Worm (Caenorhabditis elegans) whole organism, young adult: ENCODE data around the gene Y50D4A.5.

Source experiments
- B0261.1 ChIP-seq: sonication (generic microtip); optimal IDR thresholded peaks from 2 replicates; lab custom pipeline; 2016; ENCODE audit warnings: mild to moderate bottlenecking, missing genetic modification characterization, moderate library complexity, missing compliant biosample characterization
- B0336.3 ChIP-seq: fragments of 200-800 bp; sonication (Bioruptor generic); IDR thresholded peaks from 2 replicates; pipeline ENCODE4 v1.3.6; 2022; ENCODE audit warnings: missing genetic modification characterization, missing compliant biosample characterization
- F10E7.11 ChIP-seq: sonication (generic microtip); optimal IDR thresholded peaks from 2 replicates; lab custom pipeline; 2017; ENCODE audit warnings: mild to moderate bottlenecking, missing genetic modification characterization, moderate library complexity, missing compliant biosample characterization
- F39B2.1 ChIP-seq: fragments of 200-800 bp; sonication (Bioruptor generic); IDR thresholded peaks from 2 replicates; pipeline ENCODE4 v1.3.6; 2022; ENCODE audit warnings: missing genetic modification reagents, missing genetic modification characterization, missing compliant biosample characterization
- F49E8.2 ChIP-seq: sonication (generic microtip); optimal IDR thresholded peaks from 3 replicates; lab custom pipeline; 2017; ENCODE audit warnings: missing genetic modification characterization, mild to moderate bottlenecking, missing compliant biosample characterization, antibody characterized with exemption, moderate library complexity; ENCODE audit not compliant: insufficient read depth
- F57A8.1 ChIP-seq: fragments of 200-800 bp; sonication (Bioruptor generic); optimal IDR thresholded peaks from 2 replicates; lab custom pipeline; 2018; ENCODE audit warnings: mild to moderate bottlenecking, missing genetic modification characterization, moderate library complexity, missing compliant biosample characterization
- T26A5.8 ChIP-seq: sonication (generic microtip); optimal IDR thresholded peaks from 2 replicates; lab custom pipeline; 2016; ENCODE audit warnings: missing genetic modification characterization, missing compliant biosample characterization
- Y53G8AR.9 ChIP-seq: fragments of 200-800 bp; sonication (Bioruptor generic); conservative IDR thresholded peaks from 2 replicates; pipeline ENCODE4 v1.3.6; 2022; ENCODE audit warnings: missing genetic modification reagents, missing genetic modification characterization, missing compliant biosample characterization
- akir-1 ChIP-seq: fragments of 200-800 bp; sonication (Bioruptor generic); optimal IDR thresholded peaks from 2 replicates; lab custom pipeline; 2018; ENCODE audit warnings: mild to moderate bottlenecking, missing genetic modification characterization, moderate library complexity, missing compliant biosample characterization
- atf-7 ChIP-seq: sonication (generic microtip); optimal IDR thresholded peaks from 2 replicates; lab custom pipeline; 2017; ENCODE audit warnings: mild to moderate bottlenecking, missing genetic modification characterization, missing compliant biosample characterization
- athp-1 ChIP-seq: sonication (generic microtip); optimal IDR thresholded peaks from 2 replicates; lab custom pipeline; 2017; ENCODE audit warnings: mild to moderate bottlenecking, missing genetic modification characterization, missing compliant biosample characterization
- attf-3 ChIP-seq: fragments of 200-800 bp; sonication (Bioruptor generic); conservative IDR thresholded peaks from 2 replicates; pipeline ENCODE4 v1.3.6; 2022; ENCODE audit warnings: missing genetic modification reagents, missing genetic modification characterization, missing compliant biosample characterization
- attf-5 ChIP-seq: fragments of 200-800 bp; sonication (Bioruptor generic); optimal IDR thresholded peaks from 2 replicates; lab custom pipeline; 2018; ENCODE audit warnings: mild to moderate bottlenecking, missing genetic modification characterization, missing compliant biosample characterization
- attf-6 ChIP-seq: fragments of 200-800 bp; sonication (Bioruptor generic); IDR thresholded peaks from 2 replicates; pipeline ENCODE4 v1.3.6; 2022; ENCODE audit warnings: missing genetic modification reagents, missing genetic modification characterization, missing compliant biosample characterization
- ccch-3 ChIP-seq: fragments of 200-800 bp; sonication (Bioruptor generic); optimal IDR thresholded peaks from 2 replicates; lab custom pipeline; 2018; ENCODE audit warnings: mild to moderate bottlenecking, missing genetic modification characterization, missing compliant biosample characterization
- cebp-1 ChIP-seq, 2 experiments: fragments of 200-800 bp in 1 of 2; sonication (Bioruptor generic) in 1 of 2; sonication (generic microtip) in 1 of 2; IDR thresholded peaks in 1 of 2; optimal IDR thresholded peaks in 1 of 2; 2 replicates each; pipeline versions ENCODE4 v1.3.6 to Lab custom; 2017 to 2022; ENCODE audit warnings: missing compliant biosample characterization in 2 of 2, missing genetic modification characterization in 2 of 2, mild to moderate bottlenecking in 1 of 2, missing genetic modification reagents in 1 of 2, moderate library complexity in 1 of 2
- ceh-100 ChIP-seq: fragments of 200-800 bp; sonication (Bioruptor generic); IDR thresholded peaks from 2 replicates; pipeline ENCODE4 v1.3.6; 2022; ENCODE audit warnings: missing genetic modification reagents, missing genetic modification characterization, missing compliant biosample characterization
- ceh-27 ChIP-seq: fragments of 200-800 bp; sonication (Bioruptor generic); optimal IDR thresholded peaks from 2 replicates; lab custom pipeline; 2018; ENCODE audit warnings: mild to moderate bottlenecking, missing genetic modification characterization, moderate library complexity, missing compliant biosample characterization
- ceh-58 ChIP-seq: fragments of 200-800 bp; sonication (Bioruptor generic); IDR thresholded peaks from 2 replicates; pipeline ENCODE4 v1.3.6; 2022; ENCODE audit warnings: missing genetic modification characterization, missing compliant biosample characterization
- ceh-79 ChIP-seq: sonication (generic microtip); optimal IDR thresholded peaks from 2 replicates; lab custom pipeline; 2017; ENCODE audit warnings: mild to moderate bottlenecking, missing genetic modification characterization, missing compliant biosample characterization
- efl-1 ChIP-seq: fragments of 150-350 bp; optimal IDR thresholded peaks from 2 replicates; lab custom pipeline; 2014; ENCODE audit warnings: missing biosample characterization, missing genetic modification reagents, missing genetic modification characterization
- egrh-3 ChIP-seq: fragments of 200-800 bp; sonication (Bioruptor generic); IDR thresholded peaks from 2 replicates; pipeline ENCODE4 v1.3.6; 2022; ENCODE audit warnings: missing genetic modification reagents, missing genetic modification characterization, missing compliant biosample characterization
- ekl-4 ChIP-seq: fragments of 200-800 bp; sonication (Bioruptor generic); IDR thresholded peaks from 2 replicates; pipeline ENCODE4 v1.3.6; 2022; ENCODE audit warnings: missing genetic modification reagents, missing genetic modification characterization, missing compliant biosample characterization
- hlh-12 ChIP-seq: sonication (generic microtip); optimal IDR thresholded peaks from 2 replicates; lab custom pipeline; 2016; ENCODE audit warnings: missing genetic modification characterization, missing compliant biosample characterization
- hmg-20 ChIP-seq: fragments of 200-800 bp; sonication (Bioruptor generic); IDR thresholded peaks from 2 replicates; pipeline ENCODE4 v1.3.6; 2022; ENCODE audit warnings: missing genetic modification reagents, missing genetic modification characterization, missing compliant biosample characterization
- lin-26 ChIP-seq: fragments of 200-800 bp; sonication (Bioruptor generic); IDR thresholded peaks from 2 replicates; pipeline ENCODE4 v1.3.6; 2022; ENCODE audit warnings: missing genetic modification reagents, missing genetic modification characterization, missing compliant biosample characterization
- lin-54 ChIP-seq: fragments of 200-800 bp; sonication (Bioruptor generic); optimal IDR thresholded peaks from 2 replicates; lab custom pipeline; 2018; ENCODE audit warnings: mild to moderate bottlenecking, missing genetic modification characterization, missing compliant biosample characterization
- madf-3 ChIP-seq: fragments of 200-800 bp; sonication (Bioruptor generic); IDR thresholded peaks from 2 replicates; pipeline ENCODE4 v1.3.6; 2022; ENCODE audit warnings: missing genetic modification reagents, missing genetic modification characterization, missing compliant biosample characterization
- madf-6 ChIP-seq: fragments of 200-800 bp; sonication (Bioruptor generic); IDR thresholded peaks from 2 replicates; pipeline ENCODE4 v1.3.6; 2022; ENCODE audit warnings: missing genetic modification reagents, missing genetic modification characterization, missing compliant biosample characterization
- mcd-1 ChIP-seq: fragments of 200-800 bp; sonication (Bioruptor generic); IDR thresholded peaks from 2 replicates; pipeline ENCODE4 v1.3.6; 2022; ENCODE audit warnings: missing genetic modification reagents, missing genetic modification characterization, missing compliant biosample characterization
- nhr-27 ChIP-seq: fragments of 200-800 bp; sonication (Bioruptor generic); optimal IDR thresholded peaks from 2 replicates; lab custom pipeline; 2018; ENCODE audit warnings: mild to moderate bottlenecking, missing genetic modification characterization, moderate library complexity, missing compliant biosample characterization
- rcor-1 ChIP-seq: fragments of 200-800 bp; sonication (Bioruptor generic); IDR thresholded peaks from 2 replicates; pipeline ENCODE4 v1.3.6; 2022; ENCODE audit warnings: missing genetic modification reagents, missing genetic modification characterization, missing compliant biosample characterization
- rec-8 ChIP-seq, 2 experiments: sonication (generic microtip); optimal IDR thresholded peaks; 2 replicates each; lab custom pipeline; 2016; ENCODE audit warnings: mild to moderate bottlenecking in 2 of 2, missing genetic modification characterization in 2 of 2, missing genetic modification reagents in 2 of 2, missing genotype in 2 of 2, missing biosample characterization in 1 of 2, missing compliant biosample characterization in 1 of 2, moderate library complexity in 1 of 2
- repo-1 ChIP-seq: sonication (generic microtip); optimal IDR thresholded peaks from 2 replicates; lab custom pipeline; 2017; ENCODE audit warnings: mild to moderate bottlenecking, missing genetic modification characterization, missing compliant biosample characterization
- snpc-3.4 ChIP-seq: sonication (generic microtip); optimal IDR thresholded peaks from 2 replicates; lab custom pipeline; 2017; ENCODE audit warnings: missing genetic modification characterization, mild to moderate bottlenecking, missing compliant biosample characterization, antibody characterized with exemption, moderate library complexity, missing genotype, missing genetic modification reagents
- somi-1 ChIP-seq: fragments of 200-800 bp; sonication (Bioruptor generic); optimal IDR thresholded peaks from 2 replicates; lab custom pipeline; 2018; ENCODE audit warnings: mild to moderate bottlenecking, missing genetic modification characterization, missing compliant biosample characterization
- tbp1 ChIP-seq: fragments of 200-800 bp; sonication (Bioruptor generic); optimal IDR thresholded peaks from 2 replicates; lab custom pipeline; 2018; ENCODE audit warnings: mild to moderate bottlenecking, missing genetic modification characterization, missing compliant biosample characterization
- tbx-9 ChIP-seq: sonication (generic microtip); optimal IDR thresholded peaks from 2 replicates; lab custom pipeline; 2016; ENCODE audit warnings: borderline replicate concordance, missing genetic modification characterization, inconsistent platforms, missing compliant biosample characterization
- xnd-1 ChIP-seq: sonication (generic microtip); optimal IDR thresholded peaks from 2 replicates; lab custom pipeline; 2016; ENCODE audit warnings: missing genotype, missing genetic modification reagents, missing genetic modification characterization, missing compliant biosample characterization
- zim-3 ChIP-seq: sonication (generic microtip); optimal IDR thresholded peaks from 2 replicates; lab custom pipeline; 2017; ENCODE audit warnings: mild to moderate bottlenecking, missing genetic modification characterization, moderate library complexity, missing compliant biosample characterization
- ztf-18 ChIP-seq: sonication (generic microtip); optimal IDR thresholded peaks from 2 replicates; lab custom pipeline; 2016; ENCODE audit warnings: missing genotype, mild to moderate bottlenecking, missing genetic modification characterization, missing compliant biosample characterization
- ztf-26 ChIP-seq: sonication (generic microtip); optimal IDR thresholded peaks from 2 replicates; lab custom pipeline; 2017; ENCODE audit warnings: missing genetic modification characterization, missing compliant biosample characterization
- ztf-6 ChIP-seq: fragments of 200-800 bp; sonication (Bioruptor generic); IDR thresholded peaks from 2 replicates; pipeline ENCODE4 v1.3.6; 2022; ENCODE audit warnings: missing genetic modification reagents, missing genetic modification characterization, missing compliant biosample characterization

Y50D4A.5 gene

ce11 chrV:1206971-1207370 lies at the start of gene Y50D4A.5:
Gene Y50D4A.5 (plus strand): TSS chrV:1207307.
- TF ChIP-seq attf-3 (GFP tag; lab: Robert Waterston, UW) (peak; percentile 71), madf-6 (peak; percentile 58; the same call in 1 of the 2 replicates), ceh-58 (GFP tag; lab: Robert Waterston, UW) (no peak), T26A5.8 (tag; lab: Kevin White, UChicago) (no peak), attf-5 (peak; percentile 4), tbp1 (GFP tag; lab: Kevin White, UChicago) (no peak), lin-26 (GFP tag; lab: Robert Waterston, UW) (no peak), mcd-1 (peak; percentile 57), xnd-1 (tag; lab: Kevin White, UChicago) (peak; percentile 4), hmg-20 (no peak), ceh-27 (GFP tag; lab: Kevin White, UChicago) (no peak), efl-1 (peak; percentile 28), tbx-9 (tag; lab: Kevin White, UChicago) (no peak), ztf-26 (no peak), lin-54 (GFP tag; lab: Kevin White, UChicago) (peak; percentile 38)

ce11 chrV:1157443-1157842 lies 49.7 kb upstream of the Y50D4A.5 start:
- TF ChIP-seq ceh-58 (GFP tag; lab: Robert Waterston, UW) (no peak), nhr-27 (tag; lab: Kevin White, UChicago) (no peak), snpc-3.4 (tag; lab: Kevin White, UChicago) (peak; percentile 7), mcd-1 (0 out of 2 replicates have a peak, but pooled peaks have one; percentile 15), Y53G8AR.9 (peak; percentile 43; the same call in 1 of the 2 replicates), ztf-18 (tag; lab: Kevin White, UChicago) (no peak), rec-8 (tag; optimal IDR thresholded peaks at IDR 0.05; lab: Kevin White, UChicago) (no peak), akir-1 (GFP tag; lab: Kevin White, UChicago) (no peak), egrh-3 (GFP tag; lab: Robert Waterston, UW) (0 out of 2 replicates have a peak, but pooled peaks have one; percentile 9), zim-3 (no peak), ceh-27 (GFP tag; lab: Kevin White, UChicago) (no peak), repo-1 (tag; lab: Kevin White, UChicago) (peak; percentile 43), B0336.3 (GFP tag; lab: Robert Waterston, UW) (no peak; the same call in 1 of the 2 replicates), rcor-1 (GFP tag; lab: Robert Waterston, UW) (no peak), lin-26 (GFP tag; lab: Robert Waterston, UW) (peak; percentile 26; the same call in 1 of the 2 replicates), F49E8.2 (tag; lab: Kevin White, UChicago) (no peak), B0261.1 (tag; lab: Kevin White, UChicago) (no peak), cebp-1 (GFP tag; IDR thresholded peaks at IDR 0.05; lab: Robert Waterston, UW) (no peak), cebp-1 (tag; optimal IDR thresholded peaks at IDR 0.05; lab: Kevin White, UChicago) (no peak), F10E7.11 (no peak), F39B2.1 (GFP tag; lab: Robert Waterston, UW) (0 out of 2 replicates have a peak, but pooled peaks have one; percentile 20), F57A8.1 (GFP tag; lab: Kevin White, UChicago) (no peak), attf-6 (GFP tag; lab: Robert Waterston, UW) (peak; percentile 20; the same call in 1 of the 2 replicates), ceh-100 (GFP tag; lab: Robert Waterston, UW) (0 out of 2 replicates have a peak, but pooled peaks have one; percentile 11), ccch-3 (no peak), ztf-6 (GFP tag; lab: Robert Waterston, UW) (no peak), hlh-12 (no peak), madf-3 (GFP tag; lab: Robert Waterston, UW) (0 out of 2 replicates have a peak, but pooled peaks have one; percentile 26), athp-1 (peak; percentile 28), xnd-1 (tag; lab: Kevin White, UChicago) (peak; percentile 0), ceh-79 (tag; lab: Kevin White, UChicago) (no peak), attf-5 (peak; percentile 6), somi-1 (GFP tag; lab: Kevin White, UChicago) (no peak), atf-7 (tag; lab: Kevin White, UChicago) (peak; percentile 34), ekl-4 (no peak; the same call in 1 of the 2 replicates)
